Worm (Caenorhabditis elegans) whole organism, midembryonic: Measurements from ENCODE around the gene fbxb-1.

Experiments used
- T22C8.4 ChIP-seq: fragments of 200-800 bp; sonication (Bioruptor generic); IDR thresholded peaks from 2 replicates; pipeline ENCODE4 v1.3.6; 2022; ENCODE audit warnings: missing genetic modification characterization, missing compliant biosample characterization
- cog-1 ChIP-seq: sonication (generic microtip); optimal IDR thresholded peaks from 2 replicates; lab custom pipeline; 2016; ENCODE audit warnings: missing genetic modification characterization, missing compliant biosample characterization
- flt-1 ChIP-seq: fragments of 200-800 bp; sonication (Bioruptor generic); IDR thresholded peaks from 2 replicates; pipeline ENCODE4 v1.3.6; 2022; ENCODE audit warnings: missing genetic modification characterization, missing compliant biosample characterization
- klf-2 ChIP-seq: fragments of 200-800 bp; sonication (Bioruptor generic); conservative IDR thresholded peaks from 2 replicates; pipeline ENCODE4 v1.3.6; 2022; ENCODE audit warnings: missing genetic modification reagents, missing genetic modification characterization, missing compliant biosample characterization
- med-1 ChIP-seq: sonication (generic microtip); optimal IDR thresholded peaks from 2 replicates; lab custom pipeline; 2017; ENCODE audit warnings: missing genetic modification characterization, mild to moderate bottlenecking, missing compliant biosample characterization, antibody characterized with exemption, missing genetic modification reagents; ENCODE audit not compliant: insufficient read depth
- ref-1 ChIP-seq: fragments of 200-800 bp; sonication (Bioruptor generic); conservative IDR thresholded peaks from 2 replicates; pipeline ENCODE4 v1.3.6; 2022; ENCODE audit warnings: missing genetic modification reagents, missing genetic modification characterization, missing compliant biosample characterization
- tab-1 ChIP-seq: fragments of 200-800 bp; sonication (Bioruptor generic); IDR thresholded peaks from 2 replicates; pipeline ENCODE4 v1.3.6; 2022; ENCODE audit warnings: missing genetic modification characterization, missing compliant biosample characterization
- ztf-23 ChIP-seq: fragments of 200-800 bp; sonication (Bioruptor generic); IDR thresholded peaks from 2 replicates; pipeline ENCODE4 v1.3.6; 2022; ENCODE audit warnings: missing genetic modification reagents, missing genetic modification characterization, missing compliant biosample characterization
- ztf-29 ChIP-seq: fragments of 200-800 bp; sonication (Bioruptor generic); IDR thresholded peaks from 2 replicates; pipeline ENCODE4 v1.3.6; 2022; ENCODE audit warnings: missing genetic modification reagents, missing genetic modification characterization, missing compliant biosample characterization

The fbxb-1 gene

ce11 chrV:19240129-19240528 lies at the start of gene fbxb-1, which contains the start of gene fbxb-115:
Gene fbxb-1 (plus strand): TSS chrV:19240354.
Gene fbxb-115 (minus strand): TSS chrV:19240229.
- TF ChIP-seq klf-2 (GFP tag; lab: Robert Waterston, UW) (no peak), T22C8.4 (no peak)

ce11 chrV:19201190-19201589 lies 39.0 kb upstream of the fbxb-1 start:
- no peak for TF ChIP-seq ztf-29 (GFP tag; lab: Robert Waterston, UW)
- no peak for TF ChIP-seq flt-1 (GFP tag; lab: Robert Waterston, UW)
- no peak for TF ChIP-seq ztf-23 (GFP tag; lab: Robert Waterston, UW)

- TF ChIP-seq tab-1 (GFP tag; lab: Robert Waterston, UW) (no peak), flt-1 (GFP tag; lab: Robert Waterston, UW) (no peak), ref-1 (GFP tag; lab: Robert Waterston, UW) (no peak), T22C8.4 (no peak), cog-1 (tag; lab: Kevin White, UChicago) (no peak), ztf-23 (GFP tag; lab: Robert Waterston, UW) (no peak), ztf-29 (GFP tag; lab: Robert Waterston, UW) (no peak), klf-2 (GFP tag; lab: Robert Waterston, UW) (no peak), med-1 (GFP tag; lab: Kevin White, UChicago) (no peak)
These were observed 37.4 kb upstream of the fbxb-1 start for ce11 chrV:19202800-19203199.

- no peak for TF ChIP-seq tab-1 (GFP tag; lab: Robert Waterston, UW)
- TF ChIP-seq ztf-23 (GFP tag; lab: Robert Waterston, UW) = no peak
- TF ChIP-seq ztf-29 (GFP tag; lab: Robert Waterston, UW) = no peak
- TF ChIP-seq T22C8.4 = no peak
- TF ChIP-seq flt-1 (GFP tag; lab: Robert Waterston, UW) = no peak
- TF ChIP-seq med-1 (GFP tag; lab: Kevin White, UChicago) = no peak
- no peak for TF ChIP-seq cog-1 (tag; lab: Kevin White, UChicago)
- TF ChIP-seq klf-2 (GFP tag; lab: Robert Waterston, UW) = no peak
- TF ChIP-seq ref-1 (GFP tag; lab: Robert Waterston, UW) = no peak
These were observed 36.9 kb upstream of the fbxb-1 start, which contains the start of gene Y39B6A.1 for ce11 chrV:19203299-19203698. Gene Y39B6A.1 (minus strand): TSS chrV:19203607.

ce11 chrV:19205450-19205849 lies 34.7 kb upstream of the fbxb-1 start:
- TF ChIP-seq T22C8.4 (no peak), ref-1 (GFP tag; lab: Robert Waterston, UW) (no peak), cog-1 (tag; lab: Kevin White, UChicago) (no peak), med-1 (GFP tag; lab: Kevin White, UChicago) (no peak), klf-2 (GFP tag; lab: Robert Waterston, UW) (no peak), tab-1 (GFP tag; lab: Robert Waterston, UW) (no peak), ztf-29 (GFP tag; lab: Robert Waterston, UW) (no peak), ztf-23 (GFP tag; lab: Robert Waterston, UW) (no peak), flt-1 (GFP tag; lab: Robert Waterston, UW) (no peak)

ce11 chrV:19206911-19207310 lies 33.2 kb upstream of the fbxb-1 start:
- TF ChIP-seq cog-1 (tag; lab: Kevin White, UChicago) (no peak), ref-1 (GFP tag; lab: Robert Waterston, UW) (no peak), flt-1 (GFP tag; lab: Robert Waterston, UW) (no peak), ztf-23 (GFP tag; lab: Robert Waterston, UW) (no peak), T22C8.4 (no peak), tab-1 (GFP tag; lab: Robert Waterston, UW) (no peak), med-1 (GFP tag; lab: Kevin White, UChicago) (no peak), ztf-29 (GFP tag; lab: Robert Waterston, UW) (no peak), klf-2 (GFP tag; lab: Robert Waterston, UW) (no peak)

- TF ChIP-seq ztf-29 (GFP tag; lab: Robert Waterston, UW) = no peak
- TF ChIP-seq med-1 (GFP tag; lab: Kevin White, UChicago) = no peak
- TF ChIP-seq ref-1 (GFP tag; lab: Robert Waterston, UW) = no peak
- TF ChIP-seq tab-1 (GFP tag; lab: Robert Waterston, UW) = no peak
- TF ChIP-seq T22C8.4 = no peak
- TF ChIP-seq klf-2 (GFP tag; lab: Robert Waterston, UW) = no peak
- TF ChIP-seq cog-1 (tag; lab: Kevin White, UChicago) = no peak
- no peak for TF ChIP-seq ztf-23 (GFP tag; lab: Robert Waterston, UW)
- no peak for TF ChIP-seq flt-1 (GFP tag; lab: Robert Waterston, UW)
These were observed 28.4 kb upstream of the fbxb-1 start, which contains the start of gene nhr-79 for ce11 chrV:19211795-19212194. Gene nhr-79 (minus strand): TSS chrV:19211895.

- TF ChIP-seq ref-1 (GFP tag; lab: Robert Waterston, UW) = no peak
- TF ChIP-seq ztf-29 (GFP tag; lab: Robert Waterston, UW) = no peak
- no peak for TF ChIP-seq klf-2 (GFP tag; lab: Robert Waterston, UW)
- no peak for TF ChIP-seq cog-1 (tag; lab: Kevin White, UChicago)
- TF ChIP-seq med-1 (GFP tag; lab: Kevin White, UChicago) = no peak
- no peak for TF ChIP-seq T22C8.4
- TF ChIP-seq ztf-23 (GFP tag; lab: Robert Waterston, UW) = no peak
- no peak for TF ChIP-seq tab-1 (GFP tag; lab: Robert Waterston, UW)
- no peak for TF ChIP-seq flt-1 (GFP tag; lab: Robert Waterston, UW)
These were observed 27.8 kb upstream of the fbxb-1 start for ce11 chrV:19212354-19212753.

- TF ChIP-seq cog-1 (tag; lab: Kevin White, UChicago) (no peak), flt-1 (GFP tag; lab: Robert Waterston, UW) (no peak), T22C8.4 (no peak), med-1 (GFP tag; lab: Kevin White, UChicago) (no peak), ztf-29 (GFP tag; lab: Robert Waterston, UW) (no peak), klf-2 (GFP tag; lab: Robert Waterston, UW) (no peak), tab-1 (GFP tag; lab: Robert Waterston, UW) (no peak), ref-1 (GFP tag; lab: Robert Waterston, UW) (no peak), ztf-23 (GFP tag; lab: Robert Waterston, UW) (no peak)
These were observed 23.1 kb upstream of the fbxb-1 start, which contains the start of gene srr-2 for ce11 chrV:19217104-19217503. Gene srr-2 (minus strand): TSS chrV:19217176.
